Worm (Caenorhabditis elegans) whole organism, L2 larva: ENCODE data around the gene K11H12.4.

ENCODE experiments used
- ceh-16 ChIP-seq: fragments of 150-350 bp; optimal IDR thresholded peaks from 2 replicates; lab custom pipeline; 2014; ENCODE audit warnings: missing biosample characterization, missing genetic modification characterization
- ceh-82 ChIP-seq: fragments of 150-350 bp; optimal IDR thresholded peaks from 2 replicates; lab custom pipeline; 2014; ENCODE audit warnings: missing biosample characterization, missing genetic modification characterization
- egl-27 ChIP-seq: sonication (generic microtip); optimal IDR thresholded peaks from 3 replicates; lab custom pipeline; 2017; ENCODE audit warnings: missing biosample characterization, missing genetic modification reagents, missing genetic modification characterization
- nhr-237 ChIP-seq: fragments of 150-350 bp; optimal IDR thresholded peaks from 2 replicates; lab custom pipeline; 2014; ENCODE audit warnings: missing biosample characterization, missing genetic modification characterization
- sem-4 ChIP-seq: fragments of 150-350 bp; optimal IDR thresholded peaks from 2 replicates; lab custom pipeline; 2014; ENCODE audit warnings: missing biosample characterization, missing genetic modification reagents, missing genetic modification characterization
- snpc-4 ChIP-seq: fragments of 150-350 bp; optimal IDR thresholded peaks from 2 replicates; lab custom pipeline; 2014; ENCODE audit warnings: missing biosample characterization, missing genetic modification characterization

ce11 chrIV:716323-716722, 40.6 kb upstream of the K11H12.4 start, which contains the start of gene clec-164:
- TF ChIP-seq egl-27 (tag; lab: Kevin White, UChicago) (no peak), sem-4 (tag; lab: Kevin White, UChicago) (no peak), ceh-16 (tag; lab: Kevin White, UChicago) (no peak), ceh-82 (tag; lab: Kevin White, UChicago) (no peak), snpc-4 (tag; lab: Kevin White, UChicago) (no peak), nhr-237 (no peak)
